Worm (Caenorhabditis elegans) whole organism, mixed stage, embryonic: ENCODE data around the gene T07E3.3.

Experiments used
- drap-1 ChIP-seq: fragments of 200-800 bp; sonication (Bioruptor generic); optimal IDR thresholded peaks from 3 replicates; lab custom pipeline; 2018; ENCODE audit warnings: mild to moderate bottlenecking, missing genetic modification characterization, missing compliant biosample characterization
- elt-1 ChIP-seq: sonication (generic microtip); optimal IDR thresholded peaks from 2 replicates; lab custom pipeline; 2017; ENCODE audit warnings: missing genetic modification characterization, mild to moderate bottlenecking, missing compliant biosample characterization, antibody characterized with exemption, moderate library complexity, borderline replicate concordance; ENCODE audit not compliant: insufficient read depth
- ham-2 ChIP-seq: fragments of 200-800 bp; sonication (Bioruptor generic); optimal IDR thresholded peaks from 2 replicates; lab custom pipeline; 2018; ENCODE audit warnings: mild to moderate bottlenecking, missing genetic modification characterization, missing compliant biosample characterization
- lin-13 ChIP-seq: fragments of 150-350 bp; optimal IDR thresholded peaks from 2 replicates; lab custom pipeline; 2014; ENCODE audit warnings: missing biosample characterization, missing genetic modification characterization
- nhr-12 ChIP-seq: fragments of 150-350 bp; optimal IDR thresholded peaks from 2 replicates; lab custom pipeline; 2014; ENCODE audit warnings: missing biosample characterization, missing genetic modification characterization
- nhr-237 ChIP-seq: fragments of 150-350 bp; optimal IDR thresholded peaks from 2 replicates; lab custom pipeline; 2014; ENCODE audit warnings: missing biosample characterization, missing genetic modification characterization
- nhr-76 ChIP-seq: sonication (generic microtip); optimal IDR thresholded peaks from 2 replicates; lab custom pipeline; 2017; ENCODE audit warnings: missing biosample characterization, missing genetic modification characterization
- sem-2 ChIP-seq: fragments of 200-800 bp; sonication (Bioruptor generic); optimal IDR thresholded peaks from 2 replicates; lab custom pipeline; 2018; ENCODE audit warnings: mild to moderate bottlenecking, missing genetic modification characterization, missing compliant biosample characterization
- snpc-4 ChIP-seq: fragments of 150-350 bp; optimal IDR thresholded peaks from 2 replicates; lab custom pipeline; 2014; ENCODE audit warnings: missing biosample characterization, missing genetic modification characterization
- unc-120 ChIP-seq: sonication (generic microtip); optimal IDR thresholded peaks from 2 replicates; lab custom pipeline; 2017; ENCODE audit warnings: missing genetic modification characterization, missing compliant biosample characterization; ENCODE audit not compliant: poor library complexity, severe bottlenecking
- unc-62 ChIP-seq: fragments of 150-350 bp; optimal IDR thresholded peaks from 2 replicates; lab custom pipeline; 2014; ENCODE audit warnings: missing biosample characterization, missing genetic modification reagents, missing genetic modification characterization
- ztf-11 ChIP-seq: fragments of 150-350 bp; optimal IDR thresholded peaks from 2 replicates; lab custom pipeline; 2014; ENCODE audit warnings: missing biosample characterization, missing genetic modification characterization

DNA sequence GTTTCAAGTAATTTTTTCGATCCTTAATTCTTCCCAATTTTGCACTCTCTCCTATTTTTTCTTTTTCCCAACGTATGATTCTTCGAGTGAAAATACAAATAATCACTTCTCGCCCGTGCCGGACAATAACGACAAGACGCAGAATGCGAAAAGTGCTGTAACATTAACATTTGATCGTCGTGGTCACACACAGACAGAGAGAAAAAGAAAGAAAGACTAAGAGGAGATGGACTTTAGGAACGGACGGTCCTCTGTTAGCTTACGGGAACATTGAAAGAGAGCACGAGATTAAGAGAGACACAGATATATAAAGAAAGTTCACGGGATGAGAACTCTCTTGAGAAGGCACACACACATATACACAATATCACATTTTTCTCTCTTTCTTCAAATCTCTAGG lies 44.2 kb downstream of the T07E3.3 start:
- TF ChIP-seq lin-13: no peak
- no peak for TF ChIP-seq nhr-12 (tag; lab: Kevin White, UChicago)
- TF ChIP-seq nhr-76 (tag; lab: Kevin White, UChicago): no peak
- no peak for TF ChIP-seq nhr-237 (tag; lab: Kevin White, UChicago)
- TF ChIP-seq unc-62 (GFP tag; lab: Kevin White, UChicago): no peak
- TF ChIP-seq ztf-11 (tag; lab: Kevin White, UChicago): no peak
- peak; percentile 53 for TF ChIP-seq unc-120
- no peak for TF ChIP-seq drap-1 (GFP tag; lab: Kevin White, UChicago)
- TF ChIP-seq sem-2 (GFP tag; lab: Kevin White, UChicago): no peak
- TF ChIP-seq snpc-4: no peak
- TF ChIP-seq ham-2 (GFP tag; lab: Kevin White, UChicago): no peak
- no peak for TF ChIP-seq elt-1 (tag; lab: Kevin White, UChicago)
